Worm (Caenorhabditis elegans) whole organism, L4 larva: ENCODE results near the gene rgs-4.

ENCODE experiments used
- ama-1 ChIP-seq: fragments of 150-350 bp; optimal IDR thresholded peaks from 2 replicates; lab custom pipeline; 2014; ENCODE audit warnings: inconsistent platforms, mixed read lengths
- ceh-62 ChIP-seq: sonication (generic microtip); optimal IDR thresholded peaks from 2 replicates; lab custom pipeline; 2017; ENCODE audit warnings: missing biosample characterization, missing genetic modification characterization
- daf-12 ChIP-seq: fragments of 150-350 bp; optimal IDR thresholded peaks from 2 replicates; lab custom pipeline; 2014; ENCODE audit warnings: missing biosample characterization, missing genetic modification reagents, missing genetic modification characterization
- dve-1 ChIP-seq: sonication (generic microtip); optimal IDR thresholded peaks from 2 replicates; lab custom pipeline; 2017; ENCODE audit warnings: antibody characterized with exemption, mild to moderate bottlenecking, missing genetic modification characterization, missing compliant biosample characterization; ENCODE audit not compliant: insufficient read depth
- fkh-10 ChIP-seq: fragments of 150-350 bp; optimal IDR thresholded peaks from 2 replicates; lab custom pipeline; 2014; ENCODE audit warnings: missing biosample characterization, missing genetic modification reagents, missing genetic modification characterization
- hlh-11 ChIP-seq: fragments of 200-800 bp; sonication (Bioruptor generic); optimal IDR thresholded peaks from 2 replicates; lab custom pipeline; 2018; ENCODE audit warnings: mild to moderate bottlenecking, missing genetic modification characterization, missing compliant biosample characterization
- nhr-102 ChIP-seq: sonication (generic microtip); optimal IDR thresholded peaks from 2 replicates; lab custom pipeline; 2016; ENCODE audit warnings: mild to moderate bottlenecking, missing genetic modification characterization, moderate library complexity, missing compliant biosample characterization
- nhr-237 ChIP-seq: sonication (generic microtip); optimal IDR thresholded peaks from 2 replicates; lab custom pipeline; 2017; ENCODE audit warnings: missing biosample characterization, missing genetic modification characterization
- nhr-28 ChIP-seq: fragments of 150-350 bp; optimal IDR thresholded peaks from 2 replicates; lab custom pipeline; 2014; ENCODE audit warnings: missing biosample characterization, missing genetic modification characterization

- TF ChIP-seq ama-1 (lab: Kevin White, UChicago) (no peak), hlh-11 (no peak), ceh-62 (tag; lab: Kevin White, UChicago) (no peak), fkh-10 (no peak), nhr-237 (no peak), nhr-28 (tag; lab: Kevin White, UChicago) (no peak), nhr-102 (tag; lab: Kevin White, UChicago) (no peak), daf-12 (no peak), dve-1 (tag; lab: Kevin White, UChicago) (no peak)
Observed at ce11 chrII:12606900-12607299, 47.6 kb upstream of the rgs-4 start, which contains the start of gene Y38E10A.8.
